Worm (Caenorhabditis elegans) whole organism, L2 larva: Measurements from ENCODE around the gene F46F5.5.

Source experiments
- crh-2 ChIP-seq: sonication (generic microtip); optimal IDR thresholded peaks from 2 replicates; lab custom pipeline; 2017; ENCODE audit warnings: missing biosample characterization, missing genetic modification characterization
- egl-27 ChIP-seq: sonication (generic microtip); optimal IDR thresholded peaks from 3 replicates; lab custom pipeline; 2017; ENCODE audit warnings: missing biosample characterization, missing genetic modification reagents, missing genetic modification characterization
- lin-39 ChIP-seq: fragments of 150-350 bp; optimal IDR thresholded peaks from 2 replicates; lab custom pipeline; 2014; ENCODE audit warnings: missing biosample characterization, missing genetic modification reagents, missing genetic modification characterization
- lsy-2 ChIP-seq, 2 experiments: fragments of 150-350 bp in 1 of 2; sonication (generic microtip) in 1 of 2; optimal IDR thresholded peaks; 2 replicates each; lab custom pipeline; 2014 to 2017; ENCODE audit warnings: missing biosample characterization in 2 of 2, missing genetic modification characterization in 2 of 2
- mdl-1 ChIP-seq, 2 experiments: fragments of 150-350 bp in 1 of 2; sonication (generic microtip) in 1 of 2; optimal IDR thresholded peaks; 2 replicates each; lab custom pipeline; 2017; ENCODE audit warnings: missing biosample characterization in 2 of 2, missing genetic modification characterization in 2 of 2
- nhr-12 ChIP-seq: fragments of 150-350 bp; optimal IDR thresholded peaks from 2 replicates; lab custom pipeline; 2014; ENCODE audit warnings: missing biosample characterization, missing genetic modification characterization

ce11 chrII:843971-844370, 31.2 kb upstream of the F46F5.5 start, which contains the start of gene F28A10.4:
- TF ChIP-seq nhr-12 (tag; lab: Kevin White, UChicago) (no peak), lsy-2 (tag; optimal IDR thresholded peaks at IDR 0.05; lab: Kevin White, UChicago) (no peak), crh-2 (tag; lab: Kevin White, UChicago) (no peak), egl-27 (tag; lab: Kevin White, UChicago) (no peak), lin-39 (tag; lab: Kevin White, UChicago) (no peak), mdl-1 (tag; optimal IDR thresholded peaks at IDR 0.05; lab: Kevin White, UChicago) (no peak)
